Worm (Caenorhabditis elegans): ENCODE measurements around the gene ret-1.
A peak's percentile ranks its signal among the peaks of the same experiment; 100 is the strongest.

Gene ret-1

ce11 chrV:14849628-14850027, 2.4 kb upstream of the ret-1 start (continued):
- TF ChIP-seq bed-1 (GFP tag; IDR thresholded peaks at IDR 0.05), result no peak
- no peak for TF ChIP-seq lin-26 (GFP tag; IDR thresholded peaks at IDR 0.05)
- no peak for TF ChIP-seq ama-1 (optimal IDR thresholded peaks at IDR 0.05)
- TF ChIP-seq ama-1 (GFP tag; optimal IDR thresholded peaks at IDR 0.05), result no peak
- TF ChIP-seq mel-28 (tag; optimal IDR thresholded peaks at IDR 0.05; ENCODE audit: borderline replicate concordance), result no peak
- TF ChIP-seq hrde-1 (tag; optimal IDR thresholded peaks at IDR 0.05; ENCODE audit: borderline replicate concordance), result no peak
- TF ChIP-seq efl-1 (GFP tag; optimal IDR thresholded peaks at IDR 0.05), result no peak
- TF ChIP-seq akir-1 (GFP tag; optimal IDR thresholded peaks at IDR 0.05), result no peak
- TF ChIP-seq F37B4.10 (GFP tag; IDR thresholded peaks at IDR 0.05), result 0 out of 2 replicates have a peak, but pooled peaks have one; percentile 30
- TF ChIP-seq zfh-2 (GFP tag; conservative IDR thresholded peaks at IDR 0.05), result peak; percentile 57; the same call in 1 of the 2 replicates
- no peak for TF ChIP-seq ceh-40 (GFP tag; IDR thresholded peaks at IDR 0.05)
- no peak for TF ChIP-seq F39B2.1 (GFP tag; IDR thresholded peaks at IDR 0.05)
- TF ChIP-seq B0035.1 (tag; optimal IDR thresholded peaks at IDR 0.05), result no peak
- peak; percentile 55; the same call in 1 of the 2 replicates for TF ChIP-seq hmg-1.2 (GFP tag; IDR thresholded peaks at IDR 0.05)
- no peak for TF ChIP-seq ztf-25 (GFP tag; IDR thresholded peaks at IDR 0.05)
- peak; percentile 80 for TF ChIP-seq chd-7 (tag; optimal IDR thresholded peaks at IDR 0.05)
- TF ChIP-seq rpc-1 (optimal IDR thresholded peaks at IDR 0.05), result no peak
- TF ChIP-seq rpc-1 (tag; optimal IDR thresholded peaks at IDR 0.05), result no peak
- TF ChIP-seq K12H6.12 (tag; optimal IDR thresholded peaks at IDR 0.05), result peak; percentile 37
- TF ChIP-seq snpc-4 (GFP tag; optimal IDR thresholded peaks at IDR 0.05), result no peak
- peak in 3 of 4 experiments; percentile 19 to 49 (median 39) for TF ChIP-seq snpc-4 (tag; optimal IDR thresholded peaks at IDR 0.05)
- TF ChIP-seq nhr-90 (tag; optimal IDR thresholded peaks at IDR 0.05), result peak; percentile 66
- no peak for TF ChIP-seq unc-62 (GFP tag; optimal IDR thresholded peaks at IDR 0.05)
- TF ChIP-seq aptf-2 (GFP tag; conservative IDR thresholded peaks at IDR 0.05), result no peak
- no peak for TF ChIP-seq lsy-27 (tag; optimal IDR thresholded peaks at IDR 0.05; ENCODE audit: borderline replicate concordance, insufficient read depth)
- no peak for TF ChIP-seq nhr-179 (tag; optimal IDR thresholded peaks at IDR 0.05)
- peak; percentile 45 for TF ChIP-seq tbp1 (GFP tag; optimal IDR thresholded peaks at IDR 0.05)
- peak; percentile 50 for TF ChIP-seq F23B12.7 (tag; optimal IDR thresholded peaks at IDR 0.05; ENCODE audit: insufficient read depth)
- TF ChIP-seq attf-5 (GFP tag; optimal IDR thresholded peaks at IDR 0.05), result peak; percentile 72
- peak; percentile 48 for TF ChIP-seq repo-1 (tag; optimal IDR thresholded peaks at IDR 0.05)
- no peak for TF ChIP-seq mes-4 (tag; optimal IDR thresholded peaks at IDR 0.05)
- no peak for TF ChIP-seq zim-3 (tag; optimal IDR thresholded peaks at IDR 0.05)
- no peak for TF ChIP-seq F22D6.2 (tag; optimal IDR thresholded peaks at IDR 0.05)
- TF ChIP-seq let-526 (GFP tag; IDR thresholded peaks at IDR 0.05), result no peak
- no peak for TF ChIP-seq egl-44 (GFP tag; IDR thresholded peaks at IDR 0.05)
- peak; percentile 34 to 54 for TF ChIP-seq let-607 (tag; optimal IDR thresholded peaks at IDR 0.05)
- TF ChIP-seq die-1 (tag; optimal IDR thresholded peaks at IDR 0.05), result peak; percentile 29
- TF ChIP-seq ztf-18 (tag; optimal IDR thresholded peaks at IDR 0.05), result no peak
- no peak for TF ChIP-seq F49E8.2 (tag; optimal IDR thresholded peaks at IDR 0.05; ENCODE audit: insufficient read depth)
- TF ChIP-seq ceh-79 (tag; optimal IDR thresholded peaks at IDR 0.05), result no peak
- TF ChIP-seq him-1 (tag; optimal IDR thresholded peaks at IDR 0.05), result no peak
- no peak for TF ChIP-seq C17E4.6 (GFP tag; IDR thresholded peaks at IDR 0.05)
- no peak for TF ChIP-seq D2030.7 (GFP tag; IDR thresholded peaks at IDR 0.05)
- TF ChIP-seq B0019.2 (GFP tag; conservative IDR thresholded peaks at IDR 0.05), result no peak
- no peak for TF ChIP-seq nhr-120 (GFP tag; IDR thresholded peaks at IDR 0.05)
- TF ChIP-seq nfyb-1 (GFP tag; IDR thresholded peaks at IDR 0.05), result peak; percentile 72; the same call in 1 of the 2 replicates
- TF ChIP-seq rcor-1 (GFP tag; IDR thresholded peaks at IDR 0.05), result no peak
- no peak for TF ChIP-seq fkh-3 (tag; optimal IDR thresholded peaks at IDR 0.05)
- TF ChIP-seq egrh-3 (GFP tag; IDR thresholded peaks at IDR 0.05), result no peak
- no peak for TF ChIP-seq F55B11.4 (tag; optimal IDR thresholded peaks at IDR 0.05; ENCODE audit: borderline replicate concordance, insufficient read depth)

All from whole organism, young adult.